Worm (Caenorhabditis elegans): Measurements from ENCODE around the gene cutl-29.

DNA sequence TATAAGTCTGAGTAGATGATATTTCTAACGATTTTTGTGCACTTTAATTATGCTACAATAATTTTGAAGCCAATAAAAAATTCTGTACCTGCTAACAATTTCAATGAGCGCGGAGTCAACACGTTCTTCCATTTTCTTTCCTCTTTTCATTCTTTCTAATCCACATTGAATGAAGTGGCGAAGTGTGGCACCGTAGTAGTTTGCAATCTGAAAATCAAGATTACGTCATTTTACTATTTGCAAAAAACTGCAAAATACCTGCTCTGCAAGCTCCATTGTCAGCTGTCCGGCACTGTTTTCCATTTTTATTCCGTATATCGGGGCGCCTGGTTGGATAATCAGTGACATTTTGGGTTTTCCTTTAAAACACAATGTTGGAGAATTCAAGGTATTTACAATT is 41.6 kb downstream of the cutl-29 start:
- TF ChIP-seq fkh-10 (GFP tag; optimal IDR thresholded peaks at IDR 0.05) (no peak), pros-1 (tag; optimal IDR thresholded peaks at IDR 0.05) (no peak), dve-1 (tag; optimal IDR thresholded peaks at IDR 0.05) (no peak), unc-3 (GFP tag; conservative IDR thresholded peaks at IDR 0.05) (no peak), unc-3 (tag; optimal IDR thresholded peaks at IDR 0.05) (no peak), ceh-22 (tag; optimal IDR thresholded peaks at IDR 0.05) (no peak), pqm-1 (tag; optimal IDR thresholded peaks at IDR 0.05) (no peak), tbx-2 (tag; optimal IDR thresholded peaks at IDR 0.05) (no peak), ama-1 (optimal IDR thresholded peaks at IDR 0.05) (no peak), K02D7.2 (tag; optimal IDR thresholded peaks at IDR 0.05) (no peak)

Measured in whole organism, late embryonic.